Fruit fly (Drosophila melanogaster) ovary, adult (tissue): ENCODE data around the gene CG43367.

ENCODE experiments used
- CG17801 ChIP-seq: fragments of 200-800 bp; optimal IDR thresholded peaks from 2 replicates; lab custom pipeline; 2019; ENCODE audit warnings: missing biosample characterization, mild to moderate bottlenecking, missing genetic modification characterization, moderate library complexity; ENCODE audit not compliant: partially characterized antibody

The CG43367 gene

dm6 chr3L:4193730-4194649 lies at the start of gene CG43367:
CG43367 (plus strand) TSS chr3L:4193993.
- no peak for TF ChIP-seq CG17801

DNA sequence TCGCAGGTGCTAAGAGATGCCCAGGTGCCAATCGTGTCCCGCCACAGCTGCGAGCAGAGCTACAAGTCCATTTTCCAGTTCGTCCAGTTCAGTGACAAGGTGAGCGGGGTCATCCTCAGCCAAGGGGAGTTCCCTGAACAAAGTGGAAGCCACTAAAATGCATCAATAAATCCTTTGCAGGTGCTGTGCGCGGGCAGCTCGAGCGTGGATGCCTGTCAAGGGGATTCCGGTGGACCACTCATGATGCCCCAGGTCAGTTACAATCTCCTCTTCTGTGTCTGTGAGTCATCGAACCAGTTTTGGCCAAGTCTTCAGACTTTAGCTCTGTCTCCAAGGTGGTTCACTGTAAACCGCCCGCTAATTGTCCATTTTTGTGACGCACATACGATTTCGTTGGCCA lies 48.6 kb upstream of the CG43367 start:
- no peak for TF ChIP-seq CG17801

DNA sequence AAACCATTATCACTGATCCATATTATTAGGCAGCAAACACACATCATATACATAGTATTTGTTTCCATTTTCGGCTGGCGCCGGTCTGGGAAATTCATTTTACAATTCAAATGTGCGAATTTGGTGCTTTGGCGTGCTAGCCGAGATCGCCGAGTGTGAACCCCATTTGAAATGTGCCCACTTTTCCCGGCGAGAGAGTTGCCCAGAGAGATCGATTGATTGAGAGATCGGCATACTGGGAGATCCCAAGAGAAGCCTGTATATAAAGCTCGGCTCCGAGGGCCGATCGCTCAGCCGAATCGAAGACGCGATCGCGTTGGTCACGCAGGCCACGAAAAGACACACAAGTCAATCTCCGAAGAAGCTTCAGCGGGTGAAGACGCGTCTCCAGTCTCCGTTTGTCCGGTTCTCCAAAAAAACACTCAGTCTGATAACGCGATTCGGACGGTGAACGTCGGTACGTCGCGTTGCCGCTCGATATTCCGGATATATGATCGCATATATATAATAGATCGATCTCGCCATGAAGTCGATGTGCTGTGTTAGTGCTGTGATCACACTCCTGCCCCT lies 45.3 kb upstream of the CG43367 start, which contains the start of gene CG1299:
TSS of gene CG1299 (plus strand) at position 291 of the 570 bp plus-strand sequence.
- no peak for TF ChIP-seq CG17801

DNA sequence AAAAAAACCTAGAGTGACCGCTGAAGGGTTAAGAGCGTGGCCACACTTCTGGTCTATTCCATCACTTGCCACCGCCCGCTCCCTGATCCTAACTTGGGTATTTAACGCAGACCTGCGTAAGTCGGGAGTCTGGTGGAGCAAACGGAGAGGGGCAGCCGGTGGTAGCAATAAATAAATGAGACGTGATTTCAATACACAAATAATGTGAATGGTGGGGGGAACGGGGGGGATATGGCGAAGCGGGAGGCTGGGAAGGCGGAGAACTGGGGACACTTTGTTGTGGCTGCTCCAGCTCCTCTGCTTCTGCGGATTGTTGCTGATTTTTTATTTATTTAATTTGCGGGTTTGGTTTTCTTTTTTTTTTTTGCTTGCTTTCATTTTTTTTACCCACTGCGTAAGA lies 35.9 kb upstream of the CG43367 start:
- TF ChIP-seq CG17801, result no peak

- no peak for TF ChIP-seq CG17801
Observed at dm6 chr3L:4158361-4158760, 35.4 kb upstream of the CG43367 start.

- TF ChIP-seq CG17801, result no peak
Observed at dm6 chr3L:4159264-4159663, 34.5 kb upstream of the CG43367 start.

dm6 chr3L:4160926-4161325 lies 32.9 kb upstream of the CG43367 start, which contains the start of gene nab:
nab (minus strand) TSS chr3L:4160932.
- TF ChIP-seq CG17801, result no peak

- TF ChIP-seq CG17801, result no peak
Observed at dm6 chr3L:4167353-4167842, 26.4 kb upstream of the CG43367 start, which contains the start of gene mas. mas (minus strand) TSS chr3L:4167464.

- TF ChIP-seq CG17801, result peak; percentile 30
Observed at dm6 chr3L:4169957-4170651, 23.7 kb upstream of the CG43367 start, which contains the start of gene Ero1L. Ero1L (plus strand) TSS chr3L:4170404.

DNA sequence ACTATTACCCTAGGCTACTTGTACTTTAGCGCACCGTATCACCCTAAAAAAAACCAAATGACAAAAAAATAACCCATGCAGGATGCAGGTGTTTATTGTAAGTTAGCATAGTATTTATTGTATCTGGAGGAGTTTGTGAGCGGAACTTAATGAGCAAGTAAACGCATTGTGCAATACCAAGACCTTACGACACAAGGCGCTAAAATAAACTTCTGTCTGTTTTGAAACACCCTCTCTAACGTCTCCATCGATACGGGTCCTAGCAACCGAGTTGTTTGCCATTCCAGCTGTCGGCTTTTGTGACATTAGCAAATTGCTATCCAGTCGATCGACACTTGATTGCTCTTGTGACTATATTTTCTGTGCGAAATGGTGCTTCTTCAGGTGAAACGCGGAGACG lies 20.2 kb upstream of the CG43367 start, which contains the start of gene CG18675:
TSS of gene CG18675 (plus strand) at position 301 of the 400 bp plus-strand sequence.
- TF ChIP-seq CG17801, result no peak

DNA sequence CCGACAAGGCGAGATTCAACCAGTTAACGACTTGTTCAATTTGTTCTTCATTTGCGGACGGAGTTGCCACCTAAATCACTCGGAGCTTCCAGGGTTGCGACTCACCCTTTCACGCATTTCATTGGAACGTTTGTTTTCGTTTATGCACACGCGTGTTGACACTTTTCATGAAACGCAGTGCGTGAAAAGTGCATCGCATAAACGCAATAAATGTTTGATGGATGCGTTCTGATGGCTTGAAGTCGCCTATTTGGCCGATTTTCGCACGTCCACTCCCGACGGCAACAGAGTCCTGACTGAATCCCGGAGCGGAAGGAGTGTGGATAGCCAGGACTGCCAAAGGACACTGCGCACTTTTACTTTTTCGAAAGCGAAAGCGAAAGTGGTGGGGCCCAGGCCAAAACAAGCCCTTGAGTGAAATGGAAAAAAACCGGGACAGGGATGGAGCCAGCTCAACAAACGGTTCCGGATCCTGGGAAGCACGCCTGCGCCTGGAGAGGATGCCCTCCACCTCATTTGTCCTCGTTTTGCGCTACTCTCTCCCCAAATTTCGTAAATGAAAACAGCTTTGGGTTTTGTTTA lies 15.7 kb upstream of the CG43367 start, which contains the start of gene Teh4:
TSS of gene Teh4 (minus strand) at position 290 of the 582 bp plus-strand sequence.
- TF ChIP-seq CG17801, result no peak

DNA sequence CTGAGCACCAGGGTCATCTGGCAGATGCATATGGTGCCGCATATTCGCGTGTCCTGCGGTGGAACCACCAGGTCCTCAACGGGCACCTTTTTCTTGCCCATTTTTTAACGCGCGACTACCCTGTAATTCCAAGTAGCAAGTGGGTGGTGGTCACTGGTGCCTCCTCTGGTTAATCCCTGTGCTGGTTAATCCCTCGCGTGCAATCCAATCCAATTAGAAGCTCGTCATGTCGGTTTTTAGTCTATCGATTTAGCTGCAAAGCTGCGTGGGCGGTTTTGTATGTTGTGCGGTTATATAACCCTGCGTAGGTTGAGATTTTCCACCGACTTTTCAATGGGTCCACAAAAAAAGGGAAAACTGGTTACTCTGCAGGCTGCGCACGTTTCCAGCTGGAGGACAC lies 9.2 kb upstream of the CG43367 start, which contains the start of gene Teh3:
TSS of gene Teh3 (minus strand) at position 101 of the 400 bp plus-strand sequence.
- no peak for TF ChIP-seq CG17801

DNA sequence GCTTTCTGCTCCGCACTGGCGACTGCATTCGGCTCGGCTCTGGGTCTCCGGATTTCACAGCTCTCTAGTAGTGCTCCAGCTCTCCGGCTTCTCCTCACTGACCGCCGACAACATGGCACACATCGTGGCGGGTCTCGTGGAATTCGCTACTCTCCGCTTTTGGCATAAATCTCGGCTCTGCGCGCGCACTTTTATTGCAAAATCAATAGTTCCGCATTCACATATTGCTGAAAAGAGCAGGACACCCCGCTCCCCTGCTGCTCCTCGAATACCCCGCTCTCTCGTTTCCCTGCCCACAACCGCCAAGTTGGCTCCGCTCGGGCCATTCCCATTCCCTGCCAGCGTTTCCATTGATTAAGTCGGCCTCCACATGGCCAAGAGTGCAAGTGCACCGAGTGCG lies 8.5 kb upstream of the CG43367 start:
- no peak for TF ChIP-seq CG17801

DNA sequence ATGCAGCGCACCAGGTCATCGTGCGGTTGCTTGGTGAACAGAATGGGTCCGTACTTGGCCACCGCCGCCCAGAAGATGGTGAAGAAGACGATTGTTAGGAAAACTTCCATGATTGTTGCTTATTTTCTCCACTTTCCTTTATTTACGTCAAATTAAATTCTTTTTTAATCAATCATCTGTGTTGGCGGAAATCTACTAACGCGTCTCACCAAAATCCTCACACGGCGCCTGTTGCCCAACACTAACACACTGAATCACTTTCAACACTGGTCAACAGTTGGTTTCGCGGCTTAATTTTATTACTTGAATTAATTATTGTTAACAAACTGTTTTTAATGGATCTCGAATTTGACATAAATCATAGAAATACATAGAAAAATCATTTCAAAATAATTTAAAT lies 7.1 kb upstream of the CG43367 start, which contains the start of gene VhaM9.7-c:
TSS of gene VhaM9.7-c (minus strand) at position 207 of the 400 bp plus-strand sequence.
- peak; percentile 59 for TF ChIP-seq CG17801

- TF ChIP-seq CG17801, result no peak
Observed at dm6 chr3L:4187930-4188523, 5.8 kb upstream of the CG43367 start, which contains the start of the genes Teh2 and tipE. Teh2 (minus strand) TSS chr3L:4188023. tipE (plus strand) TSS chr3L:4188499.
